Worm (Caenorhabditis elegans): Measurements from ENCODE around the gene C45G9.12.

DNA sequence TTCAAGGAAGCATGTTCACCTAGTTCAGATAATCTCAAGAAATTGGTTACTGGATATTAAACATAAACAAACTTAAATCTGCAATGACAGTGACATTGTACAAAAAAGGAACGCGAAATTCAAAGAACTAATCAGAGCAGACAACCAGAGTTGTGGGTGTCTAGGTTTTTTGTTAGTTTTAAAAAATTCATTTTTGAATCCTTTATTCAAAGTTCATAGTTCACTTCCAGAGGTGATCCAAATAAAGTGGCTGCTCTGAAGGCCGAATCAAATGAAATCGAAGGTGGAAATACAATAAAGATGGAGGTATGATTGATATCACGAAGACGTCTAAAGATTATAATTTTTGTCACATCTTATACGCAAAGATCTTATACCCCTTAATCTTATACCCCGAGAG is 3.0 kb upstream of the C45G9.12 start, which contains the start of gene ttbk-6:
- no peak for TF ChIP-seq aly-1 (tag; optimal IDR thresholded peaks at IDR 0.05)
- no peak for TF ChIP-seq flt-1 (GFP tag; IDR thresholded peaks at IDR 0.05)
- TF ChIP-seq hmbx-1 (tag; optimal IDR thresholded peaks at IDR 0.05), result no peak
- TF ChIP-seq ceh-13 (GFP tag; optimal IDR thresholded peaks at IDR 0.05), result no peak
- no peak for TF ChIP-seq scrt-1 (GFP tag; IDR thresholded peaks at IDR 0.05)
- TF ChIP-seq tra-4 (tag; optimal IDR thresholded peaks at IDR 0.05), result no peak
- TF ChIP-seq B0310.2 (tag; optimal IDR thresholded peaks at IDR 0.05), result no peak
- no peak for TF ChIP-seq hnd-1 (tag; optimal IDR thresholded peaks at IDR 0.05)

All from whole organism, early embryonic.